Fruit fly (Drosophila melanogaster) whole organism, embryonic: ENCODE results near the gene CG31525.

Source experiments
- Antp ChIP-seq: fragments of 200-800 bp; sonication (Bioruptor generic); optimal IDR thresholded peaks from 3 replicates; lab custom pipeline; 2016; ENCODE audit warnings: missing biosample characterization, missing genetic modification characterization
- BEAF-32 ChIP-seq: fragments of 200-800 bp; sonication (Bioruptor generic); optimal IDR thresholded peaks from 3 replicates; lab custom pipeline; 2017; ENCODE audit warnings: missing biosample characterization, missing genetic modification characterization, mild to moderate bottlenecking, moderate library complexity, missing genetic modification reagents
- CG11504 ChIP-seq: fragments of 200-800 bp; sonication (Bioruptor generic); optimal IDR thresholded peaks from 3 replicates; lab custom pipeline; 2019; ENCODE audit warnings: missing biosample characterization, mild to moderate bottlenecking, missing genetic modification characterization, moderate library complexity
- CG12071 ChIP-seq: fragments of 200-800 bp; sonication (Bioruptor generic); optimal IDR thresholded peaks from 3 replicates; lab custom pipeline; 2018; ENCODE audit warnings: missing biosample characterization, mild to moderate bottlenecking, missing genetic modification characterization
- CG12769 ChIP-seq: fragments of 200-800 bp; sonication (Bioruptor generic); optimal IDR thresholded peaks from 2 replicates; lab custom pipeline; 2019; ENCODE audit warnings: missing biosample characterization, mild to moderate bottlenecking, missing genetic modification characterization, moderate library complexity
- CG13296 ChIP-seq: fragments of 200-800 bp; sonication (Bioruptor generic); optimal IDR thresholded peaks from 3 replicates; lab custom pipeline; 2018; ENCODE audit warnings: missing biosample characterization, mild to moderate bottlenecking, missing genetic modification characterization
- CG13424 ChIP-seq: fragments of 200-800 bp; sonication (Bioruptor generic); optimal IDR thresholded peaks from 2 replicates; lab custom pipeline; 2019; ENCODE audit warnings: missing biosample characterization, mild to moderate bottlenecking, missing genetic modification characterization, moderate library complexity
- CG16813 ChIP-seq: fragments of 200-800 bp; sonication (Bioruptor generic); IDR thresholded peaks from 3 replicates; pipeline ENCODE4 v1.3.6; 2022; ENCODE audit warnings: missing biosample characterization, missing genetic modification characterization; ENCODE audit not compliant: partially characterized antibody
- CG16815 ChIP-seq: fragments of 200-800 bp; sonication (Bioruptor generic); optimal IDR thresholded peaks from 3 replicates; lab custom pipeline; 2017; ENCODE audit warnings: missing biosample characterization, mild to moderate bottlenecking, missing genetic modification characterization
- CG17361 ChIP-seq: fragments of 200-800 bp; sonication (Bioruptor generic); IDR thresholded peaks from 3 replicates; pipeline ENCODE4 v1.3.6; 2022; ENCODE audit warnings: missing biosample characterization, missing genetic modification characterization
- CG17612 ChIP-seq: fragments of 200-800 bp; sonication (Bioruptor generic); IDR thresholded peaks from 2 replicates; pipeline ENCODE4 v1.3.6; 2022; ENCODE audit warnings: missing biosample characterization, missing genetic modification characterization
- CG2202 ChIP-seq: fragments of 200-800 bp; sonication (Bioruptor generic); optimal IDR thresholded peaks from 2 replicates; lab custom pipeline; 2018; ENCODE audit warnings: missing biosample characterization, mild to moderate bottlenecking, missing genetic modification characterization
- CG30020 ChIP-seq: fragments of 200-800 bp; optimal IDR thresholded peaks from 2 replicates; lab custom pipeline; 2019; ENCODE audit warnings: missing biosample characterization, mild to moderate bottlenecking, missing genetic modification characterization, moderate library complexity
- CG32532 ChIP-seq: fragments of 200-800 bp; sonication (Bioruptor generic); IDR thresholded peaks from 2 replicates; pipeline ENCODE4 v1.3.6; 2022; ENCODE audit warnings: missing biosample characterization, missing genetic modification characterization
- CG5245 ChIP-seq: fragments of 200-800 bp; sonication (Bioruptor generic); optimal IDR thresholded peaks from 3 replicates; lab custom pipeline; 2016; ENCODE audit warnings: missing biosample characterization, missing genetic modification characterization
- CG6683 ChIP-seq: fragments of 200-800 bp; sonication (Bioruptor generic); optimal IDR thresholded peaks from 2 replicates; lab custom pipeline; 2017; ENCODE audit warnings: missing biosample characterization, mild to moderate bottlenecking, missing genetic modification characterization, missing genetic modification reagents
- CG6791 ChIP-seq: fragments of 200-800 bp; sonication (Bioruptor generic); IDR thresholded peaks from 3 replicates; pipeline ENCODE4 v1.3.6; 2022; ENCODE audit warnings: missing biosample characterization, missing genetic modification characterization; ENCODE audit not compliant: partially characterized antibody
- CG6854 ChIP-seq: fragments of 200-800 bp; sonication (Bioruptor generic); optimal IDR thresholded peaks from 3 replicates; lab custom pipeline; 2017; ENCODE audit warnings: missing biosample characterization, mild to moderate bottlenecking, missing genetic modification characterization
- CG7357 ChIP-seq: fragments of 200-800 bp; sonication (Bioruptor generic); IDR thresholded peaks from 3 replicates; pipeline ENCODE4 v1.3.6; 2022; ENCODE audit warnings: missing biosample characterization, missing genetic modification characterization
- CG8944 ChIP-seq: fragments of 200-800 bp; sonication (Bioruptor generic); optimal IDR thresholded peaks from 3 replicates; lab custom pipeline; 2016; ENCODE audit warnings: missing biosample characterization, missing genetic modification characterization
- D ChIP-seq, 2 experiments: fragments of 200-800 bp in 1 of 2; fragments of >200 bp in 1 of 2; sonication (Bioruptor generic) in 1 of 2; optimal IDR thresholded peaks; 2 replicates in 1 of 2; 3 replicates in 1 of 2; lab custom pipeline; 2017; ENCODE audit warnings: mild to moderate bottlenecking in 1 of 2, missing biosample characterization in 1 of 2, missing genetic modification characterization in 1 of 2, missing genetic modification reagents in 1 of 2
- Dfd ChIP-seq, 2 experiments: fragments of >200 bp; optimal IDR thresholded peaks; 2 replicates each; lab custom pipeline; 2017; ENCODE audit warnings: missing biosample characterization in 2 of 2, missing genetic modification characterization in 2 of 2
- Dp ChIP-seq: fragments of 200-800 bp; sonication (Bioruptor generic); optimal IDR thresholded peaks from 2 replicates; lab custom pipeline; 2018; ENCODE audit warnings: missing biosample characterization, mild to moderate bottlenecking, missing genetic modification characterization, moderate library complexity
- Hsf ChIP-seq: fragments of 200-800 bp; sonication (Bioruptor generic); optimal IDR thresholded peaks from 3 replicates; lab custom pipeline; 2016; ENCODE audit warnings: missing biosample characterization, missing genetic modification characterization
- Mes4 ChIP-seq: fragments of 200-800 bp; sonication (Bioruptor generic); optimal IDR thresholded peaks from 2 replicates; lab custom pipeline; 2016; ENCODE audit warnings: missing biosample characterization, missing genetic modification characterization
- Nf-YC ChIP-seq: fragments of 200-800 bp; optimal IDR thresholded peaks from 3 replicates; lab custom pipeline; 2019; ENCODE audit warnings: missing biosample characterization, mild to moderate bottlenecking, missing genetic modification characterization, moderate library complexity
- Ravus ChIP-seq: fragments of 200-800 bp; sonication (Bioruptor generic); IDR thresholded peaks from 2 replicates; pipeline ENCODE4 v1.3.6; 2022; ENCODE audit warnings: missing biosample characterization, missing genetic modification characterization
- Side ChIP-seq: fragments of 200-800 bp; sonication (Bioruptor generic); optimal IDR thresholded peaks from 2 replicates; lab custom pipeline; 2016; ENCODE audit warnings: missing biosample characterization, missing genetic modification characterization
- Sox102F ChIP-seq: fragments of 200-800 bp; sonication (Bioruptor generic); optimal IDR thresholded peaks from 2 replicates; lab custom pipeline; 2018; ENCODE audit warnings: missing biosample characterization, mild to moderate bottlenecking, missing genetic modification characterization, moderate library complexity
- Trl ChIP-seq, 3 experiments: fragments of >200 bp in 2 of 3; fragments of 200-800 bp in 1 of 3; sonication (Bioruptor generic) in 1 of 3; optimal IDR thresholded peaks; 2 replicates in 1 of 3; 3 replicates in 2 of 3; lab custom pipeline; 2016 to 2017; ENCODE audit warnings: missing biosample characterization in 1 of 3, missing genetic modification characterization in 1 of 3
- ara ChIP-seq: fragments of 200-800 bp; sonication (Bioruptor generic); IDR thresholded peaks from 2 replicates; pipeline ENCODE4 v1.3.6; 2022; ENCODE audit warnings: missing biosample characterization, missing genetic modification characterization
- cg ChIP-seq: fragments of 200-800 bp; sonication (Bioruptor generic); optimal IDR thresholded peaks from 3 replicates; lab custom pipeline; 2019; ENCODE audit warnings: missing biosample characterization, mild to moderate bottlenecking, missing genetic modification characterization, moderate library complexity
- chinmo ChIP-seq: fragments of 200-800 bp; sonication (Bioruptor generic); IDR thresholded peaks from 4 replicates; pipeline ENCODE4 v1.3.6; 2022; ENCODE audit warnings: missing biosample characterization, missing genetic modification characterization; ENCODE audit not compliant: partially characterized antibody
- chm ChIP-seq: fragments of 200-800 bp; sonication (Bioruptor generic); IDR thresholded peaks from 2 replicates; pipeline ENCODE4 v1.3.6; 2022; ENCODE audit warnings: missing biosample characterization, missing genetic modification characterization
- ftz-f1 ChIP-seq: fragments of 200-800 bp; sonication (Bioruptor generic); optimal IDR thresholded peaks from 2 replicates; lab custom pipeline; 2016; ENCODE audit warnings: missing biosample characterization, missing genetic modification characterization
- gsb ChIP-seq: fragments of 200-800 bp; sonication (Bioruptor generic); IDR thresholded peaks from 2 replicates; pipeline ENCODE4 v1.3.6; 2022; ENCODE audit warnings: missing biosample characterization, missing genetic modification characterization
- hbn ChIP-seq: fragments of 200-800 bp; sonication (Bioruptor generic); IDR thresholded peaks from 2 replicates; pipeline ENCODE4 v1.3.6; 2022; ENCODE audit warnings: missing biosample characterization, missing genetic modification characterization; ENCODE audit not compliant: partially characterized antibody
- kay ChIP-seq: fragments of 200-800 bp; sonication (Bioruptor generic); optimal IDR thresholded peaks from 2 replicates; lab custom pipeline; 2016; ENCODE audit warnings: missing biosample characterization, missing genetic modification characterization
- mirr ChIP-seq: fragments of 200-800 bp; sonication (Bioruptor generic); optimal IDR thresholded peaks from 3 replicates; lab custom pipeline; 2018; ENCODE audit warnings: missing biosample characterization, mild to moderate bottlenecking, missing genetic modification characterization
- mld ChIP-seq: fragments of 200-800 bp; sonication (Bioruptor generic); IDR thresholded peaks from 3 replicates; pipeline ENCODE4 v1.3.6; 2022; ENCODE audit warnings: missing biosample characterization, missing genetic modification characterization; ENCODE audit not compliant: partially characterized antibody
- nau ChIP-seq: fragments of 200-800 bp; sonication (Bioruptor generic); optimal IDR thresholded peaks from 3 replicates; lab custom pipeline; 2017; ENCODE audit warnings: missing biosample characterization, mild to moderate bottlenecking, missing genetic modification characterization, missing genetic modification reagents
- phol ChIP-seq: fragments of 200-800 bp; sonication (Bioruptor generic); optimal IDR thresholded peaks from 3 replicates; lab custom pipeline; 2018; ENCODE audit warnings: missing biosample characterization, mild to moderate bottlenecking, missing genetic modification characterization, moderate library complexity
- ranshi ChIP-seq: fragments of 200-800 bp; sonication (Bioruptor generic); IDR thresholded peaks from 2 replicates; pipeline ENCODE4 v1.3.6; 2022; ENCODE audit warnings: missing biosample characterization, missing genetic modification characterization
- schlank ChIP-seq: fragments of 200-800 bp; sonication (Bioruptor generic); optimal IDR thresholded peaks from 2 replicates; lab custom pipeline; 2018; ENCODE audit warnings: missing biosample characterization, mild to moderate bottlenecking, missing genetic modification characterization
- stc ChIP-seq: fragments of 200-800 bp; sonication (Bioruptor generic); IDR thresholded peaks from 2 replicates; pipeline ENCODE4 v1.3.6; 2022; ENCODE audit warnings: missing biosample characterization, missing genetic modification characterization
- tll ChIP-seq, 2 experiments: fragments of 200-800 bp in 1 of 2; fragments of >200 bp in 1 of 2; sonication (Bioruptor generic) in 1 of 2; optimal IDR thresholded peaks; 2 replicates each; lab custom pipeline; 2017 to 2019; ENCODE audit warnings: missing biosample characterization in 2 of 2, missing genetic modification characterization in 2 of 2, mild to moderate bottlenecking in 1 of 2, moderate library complexity in 1 of 2
- wek ChIP-seq: fragments of 200-800 bp; sonication (Bioruptor generic); optimal IDR thresholded peaks from 3 replicates; lab custom pipeline; 2018; ENCODE audit warnings: missing biosample characterization, mild to moderate bottlenecking, missing genetic modification characterization, moderate library complexity

The CG31525 gene

dm6 chr3R:4453213-4453956 is 26.6 kb downstream of the CG31525 start (continued):
- TF ChIP-seq gsb (GFP tag; lab: Robert Waterston, UW): no peak
- peak; percentile 57 for TF ChIP-seq BEAF-32 (GFP tag; lab: Kevin White, UChicago)
- peak; percentile 41; the same call in 1 of the 2 replicates for TF ChIP-seq stc (GFP tag; lab: Robert Waterston, UW)
- no peak for TF ChIP-seq CG17612 (GFP tag; lab: Robert Waterston, UW)
- no peak for TF ChIP-seq CG16815 (GFP tag; lab: Kevin White, UChicago)
- peak; percentile 32 for TF ChIP-seq ftz-f1
- no peak for TF ChIP-seq schlank (tag; lab: Kevin White, UChicago)
- TF ChIP-seq ranshi (GFP tag; lab: Robert Waterston, UW): peak; percentile 33; the same call in 1 of the 2 replicates
- TF ChIP-seq Antp (GFP tag; lab: Kevin White, UChicago): no peak
- TF ChIP-seq tll (GFP tag; optimal IDR thresholded peaks at IDR 0.05; lab: Kevin White, UChicago): peak in 1 of 2 experiments; percentile 19
- peak; percentile 41; the same call in 1 of the 2 replicates for TF ChIP-seq ara (GFP tag; lab: Robert Waterston, UW)
- TF ChIP-seq Mes4 (GFP tag; lab: Kevin White, UChicago): no peak
- TF ChIP-seq CG6791 (GFP tag; lab: Robert Waterston, UW): peak; percentile 36; the same call in 1 of the 3 replicates
- TF ChIP-seq CG6854 (GFP tag; lab: Kevin White, UChicago): peak; percentile 35
- TF ChIP-seq CG11504 (tag; lab: Kevin White, UChicago): peak; percentile 86
- peak; percentile 4 for TF ChIP-seq Dp
- TF ChIP-seq CG12071 (GFP tag; lab: Kevin White, UChicago): peak; percentile 35
- peak; percentile 68 for TF ChIP-seq CG12769 (tag; lab: Kevin White, UChicago)
- TF ChIP-seq chm (GFP tag; lab: Robert Waterston, UW): peak; percentile 52; the same call in 1 of the 2 replicates
- no peak for TF ChIP-seq CG7357
- no peak for TF ChIP-seq CG13424
- TF ChIP-seq phol: no peak
- peak; percentile 14 for TF ChIP-seq Side (GFP tag; lab: Kevin White, UChicago)
- TF ChIP-seq CG17361 (GFP tag; lab: Robert Waterston, UW): peak; percentile 23; the same call in 1 of the 3 replicates
- TF ChIP-seq wek (GFP tag; lab: Kevin White, UChicago): peak; percentile 44
- TF ChIP-seq CG8944 (GFP tag; lab: Kevin White, UChicago): no peak
- peak; percentile 78 for TF ChIP-seq cg
- 0 out of 3 replicates have a peak, but pooled peaks have one; percentile 10 for TF ChIP-seq CG16813 (GFP tag; lab: Robert Waterston, UW)
- TF ChIP-seq Dfd (GFP tag; optimal IDR thresholded peaks at IDR 0.05; lab: Kevin White, UChicago): no peak
- TF ChIP-seq CG5245: no peak
- TF ChIP-seq Sox102F (GFP tag; lab: Kevin White, UChicago): no peak
- TF ChIP-seq Ravus (GFP tag; lab: Robert Waterston, UW): no peak
- peak; percentile 0 for TF ChIP-seq CG13296 (GFP tag; lab: Kevin White, UChicago)
- no peak for TF ChIP-seq CG30020 (tag; lab: Kevin White, UChicago)
- no peak for TF ChIP-seq D (optimal IDR thresholded peaks at IDR 0.05; lab: Kevin White, UChicago)
- no peak for TF ChIP-seq D (GFP tag; optimal IDR thresholded peaks at IDR 0.05; lab: Kevin White, UChicago)
- no peak for TF ChIP-seq hbn (GFP tag; lab: Robert Waterston, UW)
- no peak for TF ChIP-seq mld (GFP tag; lab: Robert Waterston, UW)
- TF ChIP-seq CG6683 (GFP tag; lab: Kevin White, UChicago): peak; percentile 34
- TF ChIP-seq chinmo (GFP tag; lab: Robert Waterston, UW): 0 out of 4 replicates have a peak, but pooled peaks have one; percentile 79
- peak; percentile 57 for TF ChIP-seq nau
- peak; percentile 37 for TF ChIP-seq kay (GFP tag; lab: Kevin White, UChicago)
- no peak for TF ChIP-seq mirr (GFP tag; lab: Kevin White, UChicago)
- peak; percentile 98 to 99 for TF ChIP-seq Trl (optimal IDR thresholded peaks at IDR 0.05; lab: Kevin White, UChicago)
- TF ChIP-seq Trl (GFP tag; optimal IDR thresholded peaks at IDR 0.05; lab: Kevin White, UChicago): peak; percentile 74
- peak; percentile 70; the same call in 1 of the 2 replicates for TF ChIP-seq CG32532
- TF ChIP-seq CG2202: no peak
- no peak for TF ChIP-seq Hsf (GFP tag; lab: Kevin White, UChicago)
- TF ChIP-seq Nf-YC: peak; percentile 17
